Worm (Caenorhabditis elegans): Measurements from ENCODE around the gene T03F7.7.
A peak's percentile ranks its signal among the peaks of the same experiment; 100 is the strongest.

T03F7.7 gene

ce11 chrV:11308346-11308745, 2.9 kb upstream of the T03F7.7 start, which contains the start of gene snf-11:
TSS of gene snf-11 (minus strand) at chrV:11308446.
- TF ChIP-seq bed-3 (GFP tag; optimal IDR thresholded peaks at IDR 0.05) (no peak), tbx-8 (GFP tag; optimal IDR thresholded peaks at IDR 0.05) (no peak), M03D4.4 (tag; optimal IDR thresholded peaks at IDR 0.05) (no peak), elt-1 (tag; optimal IDR thresholded peaks at IDR 0.05; ENCODE audit: borderline replicate concordance, insufficient read depth) (no peak)

- TF ChIP-seq unc-62 (GFP tag; optimal IDR thresholded peaks at IDR 0.05) (peak; percentile 79), hlh-1 (tag; optimal IDR thresholded peaks at IDR 0.05) (peak; percentile 64), elt-3 (tag; optimal IDR thresholded peaks at IDR 0.05) (no peak), unc-120 (tag; optimal IDR thresholded peaks at IDR 0.05; ENCODE audit: poor library complexity, severe bottlenecking) (peak; percentile 66), drap-1 (GFP tag; optimal IDR thresholded peaks at IDR 0.05) (no peak)
Observed at ce11 chrV:11308915-11309314, 2.3 kb upstream of the T03F7.7 start.

ce11 chrV:11312904-11313303, 1.7 kb downstream of the T03F7.7 start:
- TF ChIP-seq blmp-1 (tag; optimal IDR thresholded peaks at IDR 0.05) (no peak), sptf-1 (tag; optimal IDR thresholded peaks at IDR 0.05) (no peak), hlh-1 (tag; optimal IDR thresholded peaks at IDR 0.05) (no peak), drap-1 (GFP tag; optimal IDR thresholded peaks at IDR 0.05) (no peak), ceh-43 (GFP tag; optimal IDR thresholded peaks at IDR 0.05) (no peak), sem-2 (GFP tag; optimal IDR thresholded peaks at IDR 0.05) (no peak)

ce11 chrV:11314025-11314880, 3.0 kb downstream of the T03F7.7 start:
- TF ChIP-seq unc-39 (tag; optimal IDR thresholded peaks at IDR 0.05) (peak; percentile 100), drap-1 (GFP tag; optimal IDR thresholded peaks at IDR 0.05) (peak; percentile 100), ces-1 (GFP tag; optimal IDR thresholded peaks at IDR 0.05) (no peak), unc-62 (GFP tag; optimal IDR thresholded peaks at IDR 0.05) (peak; percentile 91), tbx-8 (GFP tag; optimal IDR thresholded peaks at IDR 0.05) (peak; percentile 99), ham-2 (GFP tag; optimal IDR thresholded peaks at IDR 0.05) (peak; percentile 99), elt-1 (tag; optimal IDR thresholded peaks at IDR 0.05; ENCODE audit: borderline replicate concordance, insufficient read depth) (peak; percentile 83), ceh-43 (GFP tag; optimal IDR thresholded peaks at IDR 0.05) (peak; percentile 98), blmp-1 (tag; optimal IDR thresholded peaks at IDR 0.05) (peak; percentile 77), flh-1 (GFP tag; optimal IDR thresholded peaks at IDR 0.05) (peak; percentile 98), ztf-11 (tag; optimal IDR thresholded peaks at IDR 0.05) (peak; percentile 98), nhr-2 (tag; optimal IDR thresholded peaks at IDR 0.05) (peak; percentile 27), mep-1 (tag; optimal IDR thresholded peaks at IDR 0.05) (peak; percentile 94), nhr-76 (tag; optimal IDR thresholded peaks at IDR 0.05) (peak; percentile 81), nhr-12 (tag; optimal IDR thresholded peaks at IDR 0.05) (peak; percentile 89), nhr-28 (tag; optimal IDR thresholded peaks at IDR 0.05) (peak; percentile 92), zip-8 (tag; optimal IDR thresholded peaks at IDR 0.05) (no peak), lsy-2 (tag; optimal IDR thresholded peaks at IDR 0.05) (peak; percentile 75), cnd-1 (tag; optimal IDR thresholded peaks at IDR 0.05) (peak; percentile 99), hlh-1 (tag; optimal IDR thresholded peaks at IDR 0.05) (peak; percentile 96), lin-13 (tag; optimal IDR thresholded peaks at IDR 0.05) (peak; percentile 95), elt-3 (tag; optimal IDR thresholded peaks at IDR 0.05) (peak; percentile 91), M03D4.4 (tag; optimal IDR thresholded peaks at IDR 0.05) (peak; percentile 99), mls-2 (tag; optimal IDR thresholded peaks at IDR 0.05) (peak; percentile 100), sptf-1 (tag; optimal IDR thresholded peaks at IDR 0.05) (peak; percentile 99), ceh-39 (tag; optimal IDR thresholded peaks at IDR 0.05) (peak; percentile 52), mab-5 (tag; optimal IDR thresholded peaks at IDR 0.05) (peak; percentile 74), sem-2 (GFP tag; optimal IDR thresholded peaks at IDR 0.05) (peak; percentile 98), nhr-237 (tag; optimal IDR thresholded peaks at IDR 0.05) (peak; percentile 63), bed-3 (GFP tag; optimal IDR thresholded peaks at IDR 0.05) (peak; percentile 98), ceh-83 (GFP tag; optimal IDR thresholded peaks at IDR 0.05) (peak; percentile 100), pha-4 (tag; optimal IDR thresholded peaks at IDR 0.05) (peak; percentile 83), snpc-4 (tag; optimal IDR thresholded peaks at IDR 0.05) (no peak), unc-120 (tag; optimal IDR thresholded peaks at IDR 0.05; ENCODE audit: poor library complexity, severe bottlenecking) (peak; percentile 98), lin-32 (GFP tag; optimal IDR thresholded peaks at IDR 0.05) (peak; percentile 100)

Measured in whole organism, mixed stage, embryonic.